Worm (Caenorhabditis elegans) whole organism, midembryonic: ENCODE measurements around the gene F07B10.4.

Experiments
- T22C8.4 ChIP-seq: fragments of 200-800 bp; sonication (Bioruptor generic); IDR thresholded peaks from 2 replicates; pipeline ENCODE4 v1.3.6; 2022; ENCODE audit warnings: missing genetic modification characterization, missing compliant biosample characterization
- cog-1 ChIP-seq: sonication (generic microtip); optimal IDR thresholded peaks from 2 replicates; lab custom pipeline; 2016; ENCODE audit warnings: missing genetic modification characterization, missing compliant biosample characterization
- flt-1 ChIP-seq: fragments of 200-800 bp; sonication (Bioruptor generic); IDR thresholded peaks from 2 replicates; pipeline ENCODE4 v1.3.6; 2022; ENCODE audit warnings: missing genetic modification characterization, missing compliant biosample characterization
- klf-2 ChIP-seq: fragments of 200-800 bp; sonication (Bioruptor generic); conservative IDR thresholded peaks from 2 replicates; pipeline ENCODE4 v1.3.6; 2022; ENCODE audit warnings: missing genetic modification reagents, missing genetic modification characterization, missing compliant biosample characterization
- med-1 ChIP-seq: sonication (generic microtip); optimal IDR thresholded peaks from 2 replicates; lab custom pipeline; 2017; ENCODE audit warnings: missing genetic modification characterization, mild to moderate bottlenecking, missing compliant biosample characterization, antibody characterized with exemption, missing genetic modification reagents; ENCODE audit not compliant: insufficient read depth
- ref-1 ChIP-seq: fragments of 200-800 bp; sonication (Bioruptor generic); conservative IDR thresholded peaks from 2 replicates; pipeline ENCODE4 v1.3.6; 2022; ENCODE audit warnings: missing genetic modification reagents, missing genetic modification characterization, missing compliant biosample characterization
- tab-1 ChIP-seq: fragments of 200-800 bp; sonication (Bioruptor generic); IDR thresholded peaks from 2 replicates; pipeline ENCODE4 v1.3.6; 2022; ENCODE audit warnings: missing genetic modification characterization, missing compliant biosample characterization
- ztf-23 ChIP-seq: fragments of 200-800 bp; sonication (Bioruptor generic); IDR thresholded peaks from 2 replicates; pipeline ENCODE4 v1.3.6; 2022; ENCODE audit warnings: missing genetic modification reagents, missing genetic modification characterization, missing compliant biosample characterization
- ztf-29 ChIP-seq: fragments of 200-800 bp; sonication (Bioruptor generic); IDR thresholded peaks from 2 replicates; pipeline ENCODE4 v1.3.6; 2022; ENCODE audit warnings: missing genetic modification reagents, missing genetic modification characterization, missing compliant biosample characterization

The F07B10.4 gene

ce11 chrV:11271051-11271450, 8.1 kb upstream of the F07B10.4 start, which contains the start of gene clec-222:
clec-222 (plus strand) TSS chrV:11271351.
- no peak for TF ChIP-seq klf-2 (GFP tag; lab: Robert Waterston, UW)
- no peak for TF ChIP-seq ref-1 (GFP tag; lab: Robert Waterston, UW)
- TF ChIP-seq T22C8.4 (GFP tag; lab: Robert Waterston, UW), result no peak

- no peak for TF ChIP-seq ref-1 (GFP tag; lab: Robert Waterston, UW)
Measured at ce11 chrV:11268791-11269190, 5.9 kb upstream of the F07B10.4 start, which contains the start of gene str-115. str-115 (plus strand) TSS chrV:11269091.

- TF ChIP-seq ztf-29, result no peak
- TF ChIP-seq klf-2 (GFP tag; lab: Robert Waterston, UW), result no peak
- TF ChIP-seq med-1, result no peak
- TF ChIP-seq tab-1 (GFP tag; lab: Robert Waterston, UW), result no peak
- no peak for TF ChIP-seq T22C8.4 (GFP tag; lab: Robert Waterston, UW)
- TF ChIP-seq ztf-23 (GFP tag; lab: Robert Waterston, UW), result no peak
- no peak for TF ChIP-seq ref-1 (GFP tag; lab: Robert Waterston, UW)
- no peak for TF ChIP-seq flt-1 (GFP tag; lab: Robert Waterston, UW)
- TF ChIP-seq cog-1 (tag; lab: Kevin White, UChicago), result no peak
Measured at ce11 chrV:11266681-11267080, 3.8 kb upstream of the F07B10.4 start, which contains the start of gene str-116. str-116 (plus strand) TSS chrV:11266981.

- TF ChIP-seq ztf-29 (no peak), klf-2 (GFP tag; lab: Robert Waterston, UW) (no peak), cog-1 (tag; lab: Kevin White, UChicago) (no peak), flt-1 (GFP tag; lab: Robert Waterston, UW) (no peak), ref-1 (GFP tag; lab: Robert Waterston, UW) (no peak), T22C8.4 (GFP tag; lab: Robert Waterston, UW) (no peak), ztf-23 (GFP tag; lab: Robert Waterston, UW) (no peak), med-1 (no peak)
Measured at ce11 chrV:11265482-11265881, 2.6 kb upstream of the F07B10.4 start, which contains the start of gene cln-3.1. cln-3.1 (minus strand) TSS chrV:11265652.

- TF ChIP-seq ztf-29 (no peak), med-1 (no peak), ztf-23 (GFP tag; lab: Robert Waterston, UW) (no peak), tab-1 (GFP tag; lab: Robert Waterston, UW) (no peak), T22C8.4 (GFP tag; lab: Robert Waterston, UW) (no peak)
Measured at ce11 chrV:11260622-11261021, 2.3 kb downstream of the F07B10.4 start, which contains the start of gene F07B10.7. F07B10.7 (minus strand) TSS chrV:11260722.

- TF ChIP-seq ztf-23 (GFP tag; lab: Robert Waterston, UW), result no peak
- no peak for TF ChIP-seq klf-2 (GFP tag; lab: Robert Waterston, UW)
- TF ChIP-seq ztf-29, result no peak
- no peak for TF ChIP-seq cog-1 (tag; lab: Kevin White, UChicago)
- TF ChIP-seq tab-1 (GFP tag; lab: Robert Waterston, UW), result no peak
- no peak for TF ChIP-seq ref-1 (GFP tag; lab: Robert Waterston, UW)
- no peak for TF ChIP-seq med-1
- TF ChIP-seq T22C8.4 (GFP tag; lab: Robert Waterston, UW), result no peak
- no peak for TF ChIP-seq flt-1 (GFP tag; lab: Robert Waterston, UW)
Measured at ce11 chrV:11258896-11259295, 4.0 kb downstream of the F07B10.4 start, which contains the start of gene lgc-36. lgc-36 (minus strand) TSS chrV:11258996.

ce11 chrV:11254980-11255379, 7.9 kb downstream of the F07B10.4 start, which contains the start of gene srsx-31:
srsx-31 (minus strand) TSS chrV:11255080.
- no peak for TF ChIP-seq klf-2 (GFP tag; lab: Robert Waterston, UW)
- TF ChIP-seq ztf-29, result no peak
- no peak for TF ChIP-seq cog-1 (tag; lab: Kevin White, UChicago)
- TF ChIP-seq tab-1 (GFP tag; lab: Robert Waterston, UW), result no peak
- TF ChIP-seq ztf-23 (GFP tag; lab: Robert Waterston, UW), result no peak
- TF ChIP-seq flt-1 (GFP tag; lab: Robert Waterston, UW), result no peak
- no peak for TF ChIP-seq T22C8.4 (GFP tag; lab: Robert Waterston, UW)
- no peak for TF ChIP-seq med-1
- TF ChIP-seq ref-1 (GFP tag; lab: Robert Waterston, UW), result no peak

ce11 chrV:11252429-11252828, 10.5 kb downstream of the F07B10.4 start, which contains the start of gene srsx-33:
srsx-33 (minus strand) TSS chrV:11252529.
- TF ChIP-seq med-1 (no peak), ztf-29 (no peak), cog-1 (tag; lab: Kevin White, UChicago) (no peak), ref-1 (GFP tag; lab: Robert Waterston, UW) (no peak), tab-1 (GFP tag; lab: Robert Waterston, UW) (no peak), klf-2 (GFP tag; lab: Robert Waterston, UW) (no peak), flt-1 (GFP tag; lab: Robert Waterston, UW) (no peak), T22C8.4 (GFP tag; lab: Robert Waterston, UW) (no peak), ztf-23 (GFP tag; lab: Robert Waterston, UW) (no peak)

- TF ChIP-seq ztf-23 (GFP tag; lab: Robert Waterston, UW) (no peak), med-1 (no peak), flt-1 (GFP tag; lab: Robert Waterston, UW) (no peak), cog-1 (tag; lab: Kevin White, UChicago) (no peak), tab-1 (GFP tag; lab: Robert Waterston, UW) (no peak), ref-1 (GFP tag; lab: Robert Waterston, UW) (no peak), T22C8.4 (GFP tag; lab: Robert Waterston, UW) (no peak), klf-2 (GFP tag; lab: Robert Waterston, UW) (no peak), ztf-29 (no peak)
Measured at ce11 chrV:11251798-11252197, 11.1 kb downstream of the F07B10.4 start.

ce11 chrV:11250735-11251134, 12.2 kb downstream of the F07B10.4 start, which contains the start of gene T19B10.12:
T19B10.12 (plus strand) TSS chrV:11251035.
- TF ChIP-seq ztf-23 (GFP tag; lab: Robert Waterston, UW) (no peak), tab-1 (GFP tag; lab: Robert Waterston, UW) (no peak), ztf-29 (no peak), klf-2 (GFP tag; lab: Robert Waterston, UW) (no peak), cog-1 (tag; lab: Kevin White, UChicago) (no peak), T22C8.4 (GFP tag; lab: Robert Waterston, UW) (no peak), ref-1 (GFP tag; lab: Robert Waterston, UW) (no peak), med-1 (no peak), flt-1 (GFP tag; lab: Robert Waterston, UW) (no peak)
